Worm (Caenorhabditis elegans): Measurements from ENCODE around the gene elo-7.

DNA sequence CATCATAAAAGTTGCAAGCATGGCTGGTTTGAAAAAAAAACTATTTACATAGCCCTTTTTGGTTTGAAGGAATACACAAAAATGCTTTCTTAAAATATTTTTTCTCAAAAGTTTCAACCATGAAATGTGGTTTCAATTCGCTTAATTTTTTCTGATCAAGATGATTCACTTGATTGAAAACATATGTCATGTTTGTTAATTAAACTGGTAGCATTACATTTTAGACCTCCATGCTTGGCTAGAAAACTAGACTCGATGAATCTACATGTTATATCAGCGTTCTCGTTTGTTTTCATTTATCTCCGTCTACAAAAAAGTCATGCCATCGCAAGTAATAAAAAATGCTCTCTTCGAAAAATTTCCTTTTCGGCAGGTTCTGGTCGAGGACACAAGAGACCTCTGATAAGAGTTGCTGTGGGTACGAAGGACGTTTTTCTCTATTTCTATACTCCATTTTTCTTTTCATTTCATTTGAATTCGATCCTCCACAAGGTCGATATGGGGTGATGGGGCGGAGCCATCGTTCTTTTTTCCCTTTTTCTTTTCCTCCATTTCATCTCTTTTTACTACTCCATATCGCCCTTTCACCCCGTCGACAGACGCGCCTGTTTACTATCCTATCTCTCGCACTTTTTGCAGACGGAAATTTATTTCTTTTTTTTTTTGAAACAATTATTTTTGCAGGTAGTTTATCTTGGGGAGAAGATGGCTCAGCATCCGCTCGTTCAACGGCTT is 3.9 kb upstream of the elo-7 start, which contains the start of gene elo-1:
- TF ChIP-seq unc-62 (GFP tag; optimal IDR thresholded peaks at IDR 0.05) (no peak), nfya-1 (tag; optimal IDR thresholded peaks at IDR 0.05; ENCODE audit: borderline replicate concordance, insufficient read depth) (no peak)

Measured in whole organism, young adult.